Worm (Caenorhabditis elegans) whole organism, midembryonic: ENCODE data around the gene inpp-1.

Experiments used
- klf-2 ChIP-seq: fragments of 200-800 bp; sonication (Bioruptor generic); conservative IDR thresholded peaks from 2 replicates; pipeline ENCODE4 v1.3.6; 2022; ENCODE audit warnings: missing genetic modification reagents, missing genetic modification characterization, missing compliant biosample characterization
- med-1 ChIP-seq: sonication (generic microtip); optimal IDR thresholded peaks from 2 replicates; lab custom pipeline; 2017; ENCODE audit warnings: missing genetic modification characterization, mild to moderate bottlenecking, missing compliant biosample characterization, antibody characterized with exemption, missing genetic modification reagents; ENCODE audit not compliant: insufficient read depth
- tab-1 ChIP-seq: fragments of 200-800 bp; sonication (Bioruptor generic); IDR thresholded peaks from 2 replicates; pipeline ENCODE4 v1.3.6; 2022; ENCODE audit warnings: missing genetic modification characterization, missing compliant biosample characterization
- ztf-29 ChIP-seq: fragments of 200-800 bp; sonication (Bioruptor generic); IDR thresholded peaks from 2 replicates; pipeline ENCODE4 v1.3.6; 2022; ENCODE audit warnings: missing genetic modification reagents, missing genetic modification characterization, missing compliant biosample characterization

DNA sequence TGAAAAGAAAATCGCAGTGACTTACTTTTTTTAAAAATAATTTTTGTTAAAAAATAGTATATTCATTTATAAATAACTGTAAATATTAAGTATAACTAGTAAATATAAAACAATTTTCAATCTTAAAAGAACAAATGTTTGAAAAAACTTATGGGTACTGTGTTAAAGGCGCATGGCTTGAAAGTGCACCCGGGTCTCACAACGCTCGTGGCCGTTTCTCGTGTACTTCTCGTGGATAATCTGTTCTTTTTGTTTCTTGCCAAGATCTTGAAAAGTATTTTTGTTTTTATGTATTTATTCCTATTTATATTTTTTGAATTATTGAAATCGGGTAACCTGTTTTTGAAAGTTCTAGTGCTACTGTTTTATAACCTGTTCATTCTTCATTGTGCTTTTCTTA, 7.6 kb downstream of the inpp-1 start:
- TF ChIP-seq tab-1 (GFP tag; lab: Robert Waterston, UW) (no peak), ztf-29 (GFP tag; lab: Robert Waterston, UW) (no peak), med-1 (GFP tag; lab: Kevin White, UChicago) (no peak), klf-2 (GFP tag; lab: Robert Waterston, UW) (no peak)
